Worm (Caenorhabditis elegans) whole organism, L4 larva: Measurements from ENCODE around the gene fbxb-74.
A peak's percentile ranks its signal among the peaks of the same experiment; 100 is the strongest.

Source experiments
- D1046.2 ChIP-seq: fragments of 200-800 bp; sonication (Bioruptor generic); IDR thresholded peaks from 2 replicates; pipeline ENCODE4 v1.3.6; 2022; ENCODE audit warnings: missing genetic modification characterization, missing compliant biosample characterization
- F37D6.2 ChIP-seq: sonication (generic microtip); optimal IDR thresholded peaks from 2 replicates; lab custom pipeline; 2016; ENCODE audit warnings: mild to moderate bottlenecking, missing genetic modification characterization, missing compliant biosample characterization
- T20F7.1 ChIP-seq: fragments of 200-800 bp; sonication (Bioruptor generic); optimal IDR thresholded peaks from 2 replicates; lab custom pipeline; 2018; ENCODE audit warnings: mild to moderate bottlenecking, missing genetic modification characterization, missing compliant biosample characterization
- Y105C5A.15 ChIP-seq: fragments of 200-800 bp; sonication (Bioruptor generic); IDR thresholded peaks from 2 replicates; pipeline ENCODE4 v1.3.6; 2022; ENCODE audit warnings: missing genetic modification characterization, missing compliant biosample characterization
- Y48G9A.11 ChIP-seq: fragments of 200-800 bp; sonication (Bioruptor generic); IDR thresholded peaks from 2 replicates; pipeline ENCODE4 v1.3.6; 2022; ENCODE audit warnings: missing genetic modification reagents, missing genetic modification characterization, missing compliant biosample characterization
- Y5F2A.4 ChIP-seq: fragments of 200-800 bp; sonication (Bioruptor generic); optimal IDR thresholded peaks from 2 replicates; lab custom pipeline; 2018; ENCODE audit warnings: mild to moderate bottlenecking, missing genetic modification characterization, missing compliant biosample characterization
- Y75B8A.6 ChIP-seq: fragments of 200-800 bp; sonication (Bioruptor generic); IDR thresholded peaks from 2 replicates; pipeline ENCODE4 v1.3.6; 2022; ENCODE audit warnings: missing genetic modification reagents, missing genetic modification characterization, missing compliant biosample characterization
- ZK337.2 ChIP-seq: fragments of 200-800 bp; sonication (Bioruptor generic); IDR thresholded peaks from 2 replicates; pipeline ENCODE4 v1.3.6; 2022; ENCODE audit warnings: missing genetic modification reagents, missing genetic modification characterization, missing compliant biosample characterization
- ama-1 ChIP-seq: fragments of 150-350 bp; optimal IDR thresholded peaks from 2 replicates; lab custom pipeline; 2014; ENCODE audit warnings: inconsistent platforms, mixed read lengths
- arid-1 ChIP-seq: fragments of 200-800 bp; sonication (Bioruptor generic); conservative IDR thresholded peaks from 2 replicates; pipeline ENCODE4 v1.3.6; 2022; ENCODE audit warnings: missing genetic modification reagents, missing genetic modification characterization, missing compliant biosample characterization
- attf-4 ChIP-seq: sonication (generic microtip); optimal IDR thresholded peaks from 3 replicates; lab custom pipeline; 2017; ENCODE audit warnings: missing biosample characterization, missing genetic modification characterization
- ceh-20 ChIP-seq: fragments of 200-800 bp; sonication (Bioruptor generic); IDR thresholded peaks from 2 replicates; pipeline ENCODE4 v1.3.6; 2022; ENCODE audit warnings: missing genetic modification reagents, missing genetic modification characterization, missing compliant biosample characterization
- ceh-32 ChIP-seq: sonication (generic microtip); optimal IDR thresholded peaks from 2 replicates; lab custom pipeline; 2016; ENCODE audit warnings: mild to moderate bottlenecking, missing genetic modification characterization, missing compliant biosample characterization; ENCODE audit not compliant: poor library complexity
- ceh-82 ChIP-seq: sonication (generic microtip); optimal IDR thresholded peaks from 2 replicates; lab custom pipeline; 2017; ENCODE audit warnings: missing biosample characterization, missing genetic modification characterization
- ces-1 ChIP-seq: fragments of 150-350 bp; sonication (generic microtip); optimal IDR thresholded peaks from 4 replicates; lab custom pipeline; 2014; ENCODE audit warnings: missing biosample characterization, missing genetic modification reagents, missing genetic modification characterization
- daf-12 ChIP-seq: fragments of 150-350 bp; optimal IDR thresholded peaks from 2 replicates; lab custom pipeline; 2014; ENCODE audit warnings: missing biosample characterization, missing genetic modification reagents, missing genetic modification characterization
- daf-8 ChIP-seq: fragments of 200-800 bp; sonication (Bioruptor generic); IDR thresholded peaks from 2 replicates; pipeline ENCODE4 v1.3.6; 2022; ENCODE audit warnings: missing genetic modification characterization, missing compliant biosample characterization
- dmd-8 ChIP-seq: fragments of 200-800 bp; sonication (Bioruptor generic); IDR thresholded peaks from 2 replicates; pipeline ENCODE4 v1.3.6; 2022; ENCODE audit warnings: missing genetic modification characterization, missing compliant biosample characterization
- dmd-9 ChIP-seq: fragments of 200-800 bp; sonication (Bioruptor generic); IDR thresholded peaks from 2 replicates; pipeline ENCODE4 v1.3.6; 2022; ENCODE audit warnings: missing genetic modification reagents, missing genetic modification characterization, missing compliant biosample characterization
- egl-27 ChIP-seq: sonication (generic microtip); optimal IDR thresholded peaks from 3 replicates; lab custom pipeline; 2017; ENCODE audit warnings: missing biosample characterization, missing genetic modification reagents, missing genetic modification characterization
- egl-43 ChIP-seq: fragments of 200-800 bp; sonication (Bioruptor generic); IDR thresholded peaks from 2 replicates; pipeline ENCODE4 v1.3.6; 2022; ENCODE audit warnings: missing genetic modification reagents, missing genetic modification characterization, missing compliant biosample characterization
- hlh-30 ChIP-seq: sonication (generic microtip); optimal IDR thresholded peaks from 2 replicates; lab custom pipeline; 2017; ENCODE audit warnings: antibody characterized with exemption, mild to moderate bottlenecking, missing genetic modification characterization, missing compliant biosample characterization; ENCODE audit not compliant: insufficient read depth
- lim-7 ChIP-seq: fragments of 200-800 bp; sonication (Bioruptor generic); IDR thresholded peaks from 2 replicates; pipeline ENCODE4 v1.3.6; 2022; ENCODE audit warnings: missing genetic modification characterization, missing compliant biosample characterization
- lin-1 ChIP-seq: fragments of 200-800 bp; sonication (Bioruptor generic); IDR thresholded peaks from 2 replicates; pipeline ENCODE4 v1.3.6; 2022; ENCODE audit warnings: missing genetic modification reagents, missing genetic modification characterization, missing compliant biosample characterization
- lin-13 ChIP-seq: fragments of 150-350 bp; optimal IDR thresholded peaks from 2 replicates; lab custom pipeline; 2014; ENCODE audit warnings: missing biosample characterization, missing genetic modification reagents, missing genetic modification characterization
- lin-15B ChIP-seq: fragments of 150-350 bp; sonication (generic microtip); optimal IDR thresholded peaks from 3 replicates; lab custom pipeline; 2014; ENCODE audit warnings: missing biosample characterization, missing genetic modification characterization
- lin-29 ChIP-seq: fragments of 200-800 bp; sonication (Bioruptor generic); IDR thresholded peaks from 2 replicates; pipeline ENCODE4 v1.3.6; 2022; ENCODE audit warnings: missing genetic modification reagents, missing genetic modification characterization, missing compliant biosample characterization
- lin-38 ChIP-seq: fragments of 200-800 bp; sonication (Bioruptor generic); IDR thresholded peaks from 2 replicates; pipeline ENCODE4 v1.3.6; 2022; ENCODE audit warnings: missing genetic modification reagents, missing genetic modification characterization, missing compliant biosample characterization
- lsy-2 ChIP-seq, 2 experiments: fragments of 150-350 bp in 1 of 2; sonication (generic microtip) in 1 of 2; optimal IDR thresholded peaks; 2 replicates each; lab custom pipeline; 2014 to 2017; ENCODE audit warnings: missing biosample characterization in 2 of 2, missing genetic modification characterization in 2 of 2
- mdl-1 ChIP-seq, 2 experiments: fragments of 150-350 bp in 1 of 2; sonication (generic microtip) in 1 of 2; optimal IDR thresholded peaks; 2 replicates each; lab custom pipeline; 2014 to 2017; ENCODE audit warnings: missing biosample characterization in 2 of 2, missing genetic modification characterization in 2 of 2
- mdt-29 ChIP-seq: fragments of 200-800 bp; sonication (Bioruptor generic); IDR thresholded peaks from 2 replicates; pipeline ENCODE4 v1.3.6; 2022; ENCODE audit warnings: missing genetic modification reagents, missing genetic modification characterization, missing compliant biosample characterization
- mes-2 ChIP-seq: sonication (generic microtip); optimal IDR thresholded peaks from 2 replicates; lab custom pipeline; 2016; ENCODE audit warnings: missing genotype, mild to moderate bottlenecking, missing genetic modification characterization, missing compliant biosample characterization; ENCODE audit not compliant: poor library complexity, severe bottlenecking
- mxl-2 ChIP-seq: fragments of 200-800 bp; sonication (Bioruptor generic); conservative IDR thresholded peaks from 2 replicates; pipeline ENCODE4 v1.3.6; 2022; ENCODE audit warnings: missing genetic modification reagents, missing genetic modification characterization, missing compliant biosample characterization
- nhr-10 ChIP-seq: fragments of 150-350 bp; optimal IDR thresholded peaks from 2 replicates; lab custom pipeline; 2014; ENCODE audit warnings: missing biosample characterization, missing genetic modification characterization
- nhr-11 ChIP-seq: fragments of 150-350 bp; optimal IDR thresholded peaks from 2 replicates; lab custom pipeline; 2014; ENCODE audit warnings: missing biosample characterization, missing genetic modification characterization
- nhr-237 ChIP-seq: sonication (generic microtip); optimal IDR thresholded peaks from 2 replicates; lab custom pipeline; 2017; ENCODE audit warnings: missing biosample characterization, missing genetic modification characterization
- nhr-25 ChIP-seq: sonication (generic microtip); optimal IDR thresholded peaks from 2 replicates; lab custom pipeline; 2017; ENCODE audit warnings: missing genetic modification characterization, mild to moderate bottlenecking, missing compliant biosample characterization, antibody characterized with exemption, moderate library complexity, borderline replicate concordance; ENCODE audit not compliant: insufficient read depth
- nhr-28 ChIP-seq: fragments of 150-350 bp; optimal IDR thresholded peaks from 2 replicates; lab custom pipeline; 2014; ENCODE audit warnings: missing biosample characterization, missing genetic modification characterization
- nhr-41 ChIP-seq: fragments of 200-800 bp; sonication (Bioruptor generic); IDR thresholded peaks from 2 replicates; pipeline ENCODE4 v1.3.6; 2022; ENCODE audit warnings: missing genetic modification reagents, missing genetic modification characterization, missing compliant biosample characterization
- nhr-77 ChIP-seq: fragments of 150-350 bp; optimal IDR thresholded peaks from 2 replicates; lab custom pipeline; 2014; ENCODE audit warnings: missing biosample characterization, missing genetic modification characterization
- php-3 ChIP-seq: fragments of 200-800 bp; sonication (Bioruptor generic); IDR thresholded peaks from 2 replicates; pipeline ENCODE4 v1.3.6; 2022; ENCODE audit warnings: missing genetic modification reagents, missing genetic modification characterization, missing compliant biosample characterization
- pqm-1 ChIP-seq: sonication (generic microtip); optimal IDR thresholded peaks from 2 replicates; lab custom pipeline; 2017; ENCODE audit warnings: missing biosample characterization, missing genetic modification characterization
- saeg-2 ChIP-seq: fragments of 200-800 bp; sonication (Bioruptor generic); IDR thresholded peaks from 2 replicates; pipeline ENCODE4 v1.3.6; 2022; ENCODE audit warnings: missing genetic modification reagents, missing genetic modification characterization, missing compliant biosample characterization
- sdz-12 ChIP-seq: fragments of 200-800 bp; sonication (Bioruptor generic); optimal IDR thresholded peaks from 2 replicates; lab custom pipeline; 2018; ENCODE audit warnings: mild to moderate bottlenecking, missing genetic modification characterization, missing compliant biosample characterization
- snpc-4 ChIP-seq: fragments of 150-350 bp; optimal IDR thresholded peaks from 2 replicates; lab custom pipeline; 2014; ENCODE audit warnings: missing biosample characterization, missing genetic modification characterization
- spr-1 ChIP-seq: sonication (generic microtip); optimal IDR thresholded peaks from 2 replicates; lab custom pipeline; 2016; ENCODE audit warnings: mild to moderate bottlenecking, missing genetic modification characterization, missing compliant biosample characterization
- spr-3 ChIP-seq: fragments of 200-800 bp; sonication (Bioruptor generic); optimal IDR thresholded peaks from 2 replicates; lab custom pipeline; 2018; ENCODE audit warnings: mild to moderate bottlenecking, missing genetic modification characterization, missing compliant biosample characterization
- tra-1 ChIP-seq: fragments of 200-800 bp; sonication (Bioruptor generic); IDR thresholded peaks from 2 replicates; pipeline ENCODE4 v1.3.6; 2022; ENCODE audit warnings: missing genetic modification reagents, missing genetic modification characterization, missing compliant biosample characterization
- unc-130 ChIP-seq: sonication (generic microtip); optimal IDR thresholded peaks from 2 replicates; lab custom pipeline; 2016; ENCODE audit warnings: missing genetic modification reagents, missing genetic modification characterization, missing compliant biosample characterization
- vab-7 ChIP-seq: fragments of 200-800 bp; sonication (Bioruptor generic); IDR thresholded peaks from 2 replicates; pipeline ENCODE4 v1.3.6; 2022; ENCODE audit warnings: missing genetic modification reagents, missing genetic modification characterization, missing compliant biosample characterization
- zip-11 ChIP-seq: fragments of 200-800 bp; sonication (Bioruptor generic); IDR thresholded peaks from 2 replicates; pipeline ENCODE4 v1.3.6; 2022; ENCODE audit warnings: missing genetic modification characterization, missing compliant biosample characterization

fbxb-74 gene

ce11 chrIV:4449843-4450242, 10.8 kb upstream of the fbxb-74 start (continued):
- TF ChIP-seq hlh-30 (no peak), spr-3 (GFP tag; lab: Kevin White, UChicago) (no peak), dmd-8 (GFP tag; lab: Robert Waterston, UW) (no peak), egl-27 (tag; lab: Kevin White, UChicago) (no peak), nhr-10 (tag; lab: Kevin White, UChicago) (no peak), lin-1 (no peak; the same call in 1 of the 2 replicates), saeg-2 (GFP tag; lab: Robert Waterston, UW) (no peak), lin-38 (GFP tag; lab: Robert Waterston, UW) (peak; percentile 62), D1046.2 (GFP tag; lab: Robert Waterston, UW) (0 out of 2 replicates have a peak, but pooled peaks have one; percentile 6), sdz-12 (GFP tag; lab: Kevin White, UChicago) (no peak), zip-11 (no peak), mxl-2 (GFP tag; lab: Robert Waterston, UW) (no peak), nhr-237 (no peak), Y105C5A.15 (GFP tag; lab: Robert Waterston, UW) (no peak), lin-29 (GFP tag; lab: Robert Waterston, UW) (no peak), egl-43 (GFP tag; lab: Robert Waterston, UW) (no peak), spr-1 (tag; lab: Kevin White, UChicago) (peak; percentile 31), dmd-9 (GFP tag; lab: Robert Waterston, UW) (no peak), daf-12 (tag; lab: Kevin White, UChicago) (no peak), T20F7.1 (no peak), vab-7 (GFP tag; lab: Robert Waterston, UW) (no peak), lin-13 (GFP tag; lab: Kevin White, UChicago) (no peak), ceh-82 (no peak), Y75B8A.6 (GFP tag; lab: Robert Waterston, UW) (0 out of 2 replicates have a peak, but pooled peaks have one; percentile 55), lsy-2 (tag; optimal IDR thresholded peaks at IDR 0.05; lab: Kevin White, UChicago) (peak in 1 of 2 experiments; percentile 17), pqm-1 (peak; percentile 53), nhr-28 (peak; percentile 49), unc-130 (GFP tag; lab: Kevin White, UChicago) (peak; percentile 23), mes-2 (tag; lab: Kevin White, UChicago) (peak; percentile 45), ama-1 (lab: Kevin White, UChicago) (peak; percentile 87), lim-7 (GFP tag; lab: Robert Waterston, UW) (0 out of 2 replicates have a peak, but pooled peaks have one; percentile 46), lin-15B (tag; lab: Kevin White, UChicago) (no peak), ces-1 (no peak), attf-4 (tag; lab: Kevin White, UChicago) (no peak), nhr-77 (peak; percentile 77), arid-1 (no peak), nhr-41 (GFP tag; lab: Robert Waterston, UW) (peak; percentile 75), ceh-20 (GFP tag; lab: Robert Waterston, UW) (no peak), php-3 (GFP tag; lab: Robert Waterston, UW) (0 out of 2 replicates have a peak, but pooled peaks have one; percentile 20), ceh-32 (no peak), tra-1 (GFP tag; lab: Robert Waterston, UW) (0 out of 2 replicates have a peak, but pooled peaks have one; percentile 22), Y5F2A.4 (no peak), nhr-11 (tag; lab: Kevin White, UChicago) (no peak), ZK337.2 (no peak), mdt-29 (GFP tag; lab: Robert Waterston, UW) (no peak), snpc-4 (no peak), nhr-25 (tag; lab: Kevin White, UChicago) (no peak), Y48G9A.11 (GFP tag; lab: Robert Waterston, UW) (peak; percentile 44; the same call in 1 of the 2 replicates), F37D6.2 (no peak), daf-8 (no peak), mdl-1 (tag; optimal IDR thresholded peaks at IDR 0.05; lab: Kevin White, UChicago) (no peak)
